Worm (Caenorhabditis elegans): ENCODE results near the gene ZK856.5.

ZK856.5 gene

ce11 chrV:10224619-10225018 lies 34.7 kb upstream of the ZK856.5 start:
- no peak for TF ChIP-seq pha-4 (tag; optimal IDR thresholded peaks at IDR 0.05)
- no peak for TF ChIP-seq unc-39 (tag; optimal IDR thresholded peaks at IDR 0.05)
- TF ChIP-seq ces-1 (GFP tag; optimal IDR thresholded peaks at IDR 0.05): no peak
- no peak for TF ChIP-seq lin-13 (tag; optimal IDR thresholded peaks at IDR 0.05)
- TF ChIP-seq M03D4.4 (tag; optimal IDR thresholded peaks at IDR 0.05): no peak
- no peak for TF ChIP-seq mep-1 (tag; optimal IDR thresholded peaks at IDR 0.05)
- TF ChIP-seq unc-120 (tag; optimal IDR thresholded peaks at IDR 0.05; ENCODE audit: poor library complexity, severe bottlenecking): no peak
- no peak for TF ChIP-seq tbx-8 (GFP tag; optimal IDR thresholded peaks at IDR 0.05)
- TF ChIP-seq nhr-2 (tag; optimal IDR thresholded peaks at IDR 0.05): no peak

DNA sequence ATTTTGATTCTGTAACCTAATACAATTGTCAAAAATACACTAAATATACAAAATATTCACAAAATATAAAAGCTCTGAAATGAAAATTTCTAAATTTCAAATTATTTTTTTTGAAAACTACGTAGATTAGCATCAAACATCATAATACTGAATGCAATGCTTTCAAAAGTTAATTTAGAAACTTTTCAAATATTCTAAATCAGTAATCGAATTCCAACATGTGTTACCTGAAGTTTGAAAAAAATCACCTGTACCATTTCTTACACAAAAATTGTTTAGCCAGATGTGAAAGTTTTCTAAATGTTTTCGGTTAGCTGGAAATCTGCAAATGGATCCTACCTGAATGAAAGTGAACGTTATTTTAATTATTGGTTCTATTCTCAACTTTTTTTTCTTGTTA lies 32.1 kb upstream of the ZK856.5 start, which contains the start of gene C12D8.20:
TSS of gene C12D8.20 (plus strand) at position 301 of the 400 bp plus-strand sequence.
- TF ChIP-seq nhr-28 (tag; optimal IDR thresholded peaks at IDR 0.05): no peak
- TF ChIP-seq lsy-2 (tag; optimal IDR thresholded peaks at IDR 0.05): no peak
- TF ChIP-seq M03D4.4 (tag; optimal IDR thresholded peaks at IDR 0.05): no peak
- no peak for TF ChIP-seq unc-120 (tag; optimal IDR thresholded peaks at IDR 0.05; ENCODE audit: poor library complexity, severe bottlenecking)
- no peak for TF ChIP-seq ham-2 (GFP tag; optimal IDR thresholded peaks at IDR 0.05)

- TF ChIP-seq cnd-1 (tag; optimal IDR thresholded peaks at IDR 0.05) (no peak), bed-3 (GFP tag; optimal IDR thresholded peaks at IDR 0.05) (no peak), ceh-39 (tag; optimal IDR thresholded peaks at IDR 0.05) (no peak), ces-1 (GFP tag; optimal IDR thresholded peaks at IDR 0.05) (no peak), unc-39 (tag; optimal IDR thresholded peaks at IDR 0.05) (no peak)
Observed at ce11 chrV:10221317-10221716, 31.4 kb upstream of the ZK856.5 start, which contains the start of the genes fipr-5 and fipr-9. Gene fipr-5 (minus strand): TSS chrV:10221417. Gene fipr-9 (plus strand): TSS chrV:10221662.

ce11 chrV:10220605-10221004 lies 30.7 kb upstream of the ZK856.5 start, which contains the start of gene C12D8.13:
Gene C12D8.13 (minus strand): TSS chrV:10220705.
- TF ChIP-seq nhr-2 (tag; optimal IDR thresholded peaks at IDR 0.05) (no peak), unc-120 (tag; optimal IDR thresholded peaks at IDR 0.05; ENCODE audit: poor library complexity, severe bottlenecking) (no peak), nhr-237 (tag; optimal IDR thresholded peaks at IDR 0.05) (no peak), flh-1 (GFP tag; optimal IDR thresholded peaks at IDR 0.05) (no peak), ztf-11 (tag; optimal IDR thresholded peaks at IDR 0.05) (no peak)

ce11 chrV:10216724-10217123 lies 26.8 kb upstream of the ZK856.5 start, which contains the start of gene ZK856.14:
Gene ZK856.14 (plus strand): TSS chrV:10217024.
- no peak for TF ChIP-seq ces-1 (GFP tag; optimal IDR thresholded peaks at IDR 0.05)
- no peak for TF ChIP-seq M03D4.4 (tag; optimal IDR thresholded peaks at IDR 0.05)
- TF ChIP-seq nhr-28 (tag; optimal IDR thresholded peaks at IDR 0.05): no peak
- no peak for TF ChIP-seq ceh-43 (GFP tag; optimal IDR thresholded peaks at IDR 0.05)
- no peak for TF ChIP-seq bed-3 (GFP tag; optimal IDR thresholded peaks at IDR 0.05)
- TF ChIP-seq nhr-237 (tag; optimal IDR thresholded peaks at IDR 0.05): no peak
- no peak for TF ChIP-seq nhr-76 (tag; optimal IDR thresholded peaks at IDR 0.05)
- no peak for TF ChIP-seq ceh-83 (GFP tag; optimal IDR thresholded peaks at IDR 0.05)

DNA sequence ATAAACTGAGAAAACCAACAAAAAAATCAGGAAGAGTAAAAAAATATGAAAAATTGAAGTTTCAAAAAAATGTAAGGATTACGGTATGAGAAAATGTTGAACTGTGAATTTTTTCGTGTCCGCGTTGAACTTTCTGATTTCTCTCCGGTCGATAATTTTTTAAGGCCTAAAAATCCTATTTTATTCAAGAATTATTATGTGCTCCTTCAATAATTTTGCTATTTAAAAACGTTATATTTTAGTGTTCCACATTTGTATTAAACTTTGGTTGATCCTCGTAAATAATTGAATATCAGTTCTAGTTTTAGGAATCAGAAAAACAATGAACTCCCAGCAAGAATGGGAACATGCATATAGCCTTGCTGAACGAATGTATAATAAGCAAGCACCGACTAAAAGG lies 22.7 kb upstream of the ZK856.5 start, which contains the start of gene hpo-40:
TSS of gene hpo-40 (plus strand) at position 301 of the 400 bp plus-strand sequence.
- TF ChIP-seq nhr-237 (tag; optimal IDR thresholded peaks at IDR 0.05): no peak
- TF ChIP-seq ceh-39 (tag; optimal IDR thresholded peaks at IDR 0.05): no peak
- TF ChIP-seq mls-2 (tag; optimal IDR thresholded peaks at IDR 0.05): no peak
- no peak for TF ChIP-seq cnd-1 (tag; optimal IDR thresholded peaks at IDR 0.05)
- no peak for TF ChIP-seq sptf-1 (tag; optimal IDR thresholded peaks at IDR 0.05)
- TF ChIP-seq lsy-2 (tag; optimal IDR thresholded peaks at IDR 0.05): no peak
- no peak for TF ChIP-seq sem-2 (GFP tag; optimal IDR thresholded peaks at IDR 0.05)
- no peak for TF ChIP-seq elt-3 (tag; optimal IDR thresholded peaks at IDR 0.05)
- no peak for TF ChIP-seq nhr-76 (tag; optimal IDR thresholded peaks at IDR 0.05)
- TF ChIP-seq lin-32 (GFP tag; optimal IDR thresholded peaks at IDR 0.05): no peak
- TF ChIP-seq unc-120 (tag; optimal IDR thresholded peaks at IDR 0.05; ENCODE audit: poor library complexity, severe bottlenecking): no peak
- TF ChIP-seq ceh-43 (GFP tag; optimal IDR thresholded peaks at IDR 0.05): no peak
- TF ChIP-seq mab-5 (tag; optimal IDR thresholded peaks at IDR 0.05): no peak
- TF ChIP-seq pha-4 (tag; optimal IDR thresholded peaks at IDR 0.05): no peak

ce11 chrV:10212027-10212426 lies 22.1 kb upstream of the ZK856.5 start, which contains the start of gene zhit-3:
Gene zhit-3 (minus strand): TSS chrV:10212127.
- TF ChIP-seq snpc-4 (tag; optimal IDR thresholded peaks at IDR 0.05) (no peak), cnd-1 (tag; optimal IDR thresholded peaks at IDR 0.05) (no peak), ceh-83 (GFP tag; optimal IDR thresholded peaks at IDR 0.05) (no peak), unc-120 (tag; optimal IDR thresholded peaks at IDR 0.05; ENCODE audit: poor library complexity, severe bottlenecking) (no peak), drap-1 (GFP tag; optimal IDR thresholded peaks at IDR 0.05) (no peak), lin-32 (GFP tag; optimal IDR thresholded peaks at IDR 0.05) (no peak), nhr-12 (tag; optimal IDR thresholded peaks at IDR 0.05) (no peak), lsy-2 (tag; optimal IDR thresholded peaks at IDR 0.05) (no peak), zip-8 (tag; optimal IDR thresholded peaks at IDR 0.05) (no peak), sem-2 (GFP tag; optimal IDR thresholded peaks at IDR 0.05) (no peak), unc-62 (GFP tag; optimal IDR thresholded peaks at IDR 0.05) (no peak), lin-13 (tag; optimal IDR thresholded peaks at IDR 0.05) (no peak), ztf-11 (tag; optimal IDR thresholded peaks at IDR 0.05) (no peak), pha-4 (tag; optimal IDR thresholded peaks at IDR 0.05) (no peak), mep-1 (tag; optimal IDR thresholded peaks at IDR 0.05) (no peak), sptf-1 (tag; optimal IDR thresholded peaks at IDR 0.05) (no peak), M03D4.4 (tag; optimal IDR thresholded peaks at IDR 0.05) (no peak)
